Worm (Caenorhabditis elegans) whole organism, young adult: ENCODE results near the gene B0334.5.

Experiments used
- F23B12.7 ChIP-seq: sonication (generic microtip); optimal IDR thresholded peaks from 2 replicates; lab custom pipeline; 2017; ENCODE audit warnings: missing genetic modification characterization, mild to moderate bottlenecking, missing compliant biosample characterization, antibody characterized with exemption, moderate library complexity; ENCODE audit not compliant: insufficient read depth
- F49E8.2 ChIP-seq: sonication (generic microtip); optimal IDR thresholded peaks from 3 replicates; lab custom pipeline; 2017; ENCODE audit warnings: missing genetic modification characterization, mild to moderate bottlenecking, missing compliant biosample characterization, antibody characterized with exemption, moderate library complexity; ENCODE audit not compliant: insufficient read depth
- F55B11.4 ChIP-seq: sonication (generic microtip); optimal IDR thresholded peaks from 2 replicates; lab custom pipeline; 2016; ENCODE audit warnings: missing compliant biosample characterization, missing genetic modification characterization, borderline replicate concordance; ENCODE audit not compliant: insufficient read depth
- T07F8.4 ChIP-seq: sonication (generic microtip); optimal IDR thresholded peaks from 2 replicates; lab custom pipeline; 2016; ENCODE audit warnings: mild to moderate bottlenecking, missing genetic modification characterization, moderate library complexity, missing compliant biosample characterization
- Y53F4B.3 ChIP-seq: fragments of 200-800 bp; sonication (Bioruptor generic); IDR thresholded peaks from 2 replicates; pipeline ENCODE4 v1.3.6; 2022; ENCODE audit warnings: missing genetic modification reagents, missing genetic modification characterization, missing compliant biosample characterization
- ZK185.1 ChIP-seq: sonication (generic microtip); optimal IDR thresholded peaks from 2 replicates; lab custom pipeline; 2016; ENCODE audit warnings: mild to moderate bottlenecking, missing genetic modification characterization, missing compliant biosample characterization; ENCODE audit not compliant: poor library complexity, severe bottlenecking
- ama-1 ChIP-seq, 3 experiments: fragments of 150-350 bp in 1 of 3; sonication (generic microtip) in 2 of 3; optimal IDR thresholded peaks; 2 replicates each; lab custom pipeline; 2014 to 2018; ENCODE audit warnings: missing biosample characterization in 2 of 3, missing genetic modification characterization in 2 of 3, missing genetic modification reagents in 2 of 3
- athp-1 ChIP-seq: sonication (generic microtip); optimal IDR thresholded peaks from 2 replicates; lab custom pipeline; 2017; ENCODE audit warnings: mild to moderate bottlenecking, missing genetic modification characterization, missing compliant biosample characterization
- attf-5 ChIP-seq: fragments of 200-800 bp; sonication (Bioruptor generic); optimal IDR thresholded peaks from 2 replicates; lab custom pipeline; 2018; ENCODE audit warnings: mild to moderate bottlenecking, missing genetic modification characterization, missing compliant biosample characterization
- bed-2 ChIP-seq: fragments of 200-800 bp; sonication (Bioruptor generic); IDR thresholded peaks from 2 replicates; pipeline ENCODE4 v1.3.6; 2022; ENCODE audit warnings: missing genetic modification reagents, missing genetic modification characterization, missing compliant biosample characterization
- cebp-1 ChIP-seq, 2 experiments: fragments of 200-800 bp in 1 of 2; sonication (Bioruptor generic) in 1 of 2; sonication (generic microtip) in 1 of 2; IDR thresholded peaks in 1 of 2; optimal IDR thresholded peaks in 1 of 2; 2 replicates each; pipeline versions ENCODE4 v1.3.6 to Lab custom; 2017 to 2022; ENCODE audit warnings: missing compliant biosample characterization in 2 of 2, missing genetic modification characterization in 2 of 2, mild to moderate bottlenecking in 1 of 2, missing genetic modification reagents in 1 of 2, moderate library complexity in 1 of 2
- ceh-100 ChIP-seq: fragments of 200-800 bp; sonication (Bioruptor generic); IDR thresholded peaks from 2 replicates; pipeline ENCODE4 v1.3.6; 2022; ENCODE audit warnings: missing genetic modification reagents, missing genetic modification characterization, missing compliant biosample characterization
- ceh-58 ChIP-seq: fragments of 200-800 bp; sonication (Bioruptor generic); IDR thresholded peaks from 2 replicates; pipeline ENCODE4 v1.3.6; 2022; ENCODE audit warnings: missing genetic modification characterization, missing compliant biosample characterization
- chd-7 ChIP-seq: sonication (generic microtip); optimal IDR thresholded peaks from 2 replicates; lab custom pipeline; 2016; ENCODE audit warnings: mild to moderate bottlenecking, missing genetic modification characterization, moderate library complexity, missing compliant biosample characterization
- die-1 ChIP-seq: sonication (generic microtip); optimal IDR thresholded peaks from 2 replicates; lab custom pipeline; 2016; ENCODE audit warnings: missing genotype, mild to moderate bottlenecking, missing genetic modification characterization, missing compliant biosample characterization
- dox-1 ChIP-seq: fragments of 200-800 bp; sonication (Bioruptor generic); IDR thresholded peaks from 2 replicates; pipeline ENCODE4 v1.3.6; 2022; ENCODE audit warnings: missing genetic modification reagents, missing genetic modification characterization, missing compliant biosample characterization
- dpl-1 ChIP-seq: fragments of 150-350 bp; optimal IDR thresholded peaks from 2 replicates; lab custom pipeline; 2014; ENCODE audit warnings: missing biosample characterization, missing genetic modification reagents, missing genetic modification characterization
- ets-4 ChIP-seq: fragments of 200-800 bp; sonication (Bioruptor generic); optimal IDR thresholded peaks from 2 replicates; lab custom pipeline; 2018; ENCODE audit warnings: mild to moderate bottlenecking, missing genetic modification characterization, missing compliant biosample characterization
- gei-17 ChIP-seq: fragments of 200-800 bp; sonication (Bioruptor generic); optimal IDR thresholded peaks from 2 replicates; lab custom pipeline; 2018; ENCODE audit warnings: mild to moderate bottlenecking, missing genetic modification characterization, missing compliant biosample characterization
- hlh-26 ChIP-seq: fragments of 200-800 bp; sonication (Bioruptor generic); conservative IDR thresholded peaks from 2 replicates; pipeline ENCODE4 v1.3.6; 2022; ENCODE audit warnings: missing genetic modification reagents, missing genetic modification characterization, missing compliant biosample characterization
- let-607 ChIP-seq, 2 experiments: fragments of 200-800 bp in 1 of 2; sonication (Bioruptor generic) in 1 of 2; sonication (generic microtip) in 1 of 2; optimal IDR thresholded peaks; 2 replicates each; lab custom pipeline; 2016 to 2018; ENCODE audit warnings: mild to moderate bottlenecking in 2 of 2, missing compliant biosample characterization in 2 of 2, missing genetic modification characterization in 2 of 2, moderate library complexity in 2 of 2, missing genotype in 1 of 2
- lin-26 ChIP-seq: fragments of 200-800 bp; sonication (Bioruptor generic); IDR thresholded peaks from 2 replicates; pipeline ENCODE4 v1.3.6; 2022; ENCODE audit warnings: missing genetic modification reagents, missing genetic modification characterization, missing compliant biosample characterization
- lin-40 ChIP-seq: sonication (generic microtip); optimal IDR thresholded peaks from 2 replicates; lab custom pipeline; 2016; ENCODE audit warnings: missing genetic modification characterization, mild to moderate bottlenecking, missing compliant biosample characterization, missing genotype, missing genetic modification reagents
- lsl-1 ChIP-seq: fragments of 200-800 bp; sonication (Bioruptor generic); optimal IDR thresholded peaks from 2 replicates; lab custom pipeline; 2018; ENCODE audit warnings: mild to moderate bottlenecking, missing genetic modification characterization, moderate library complexity, missing compliant biosample characterization
- madf-6 ChIP-seq: fragments of 200-800 bp; sonication (Bioruptor generic); IDR thresholded peaks from 2 replicates; pipeline ENCODE4 v1.3.6; 2022; ENCODE audit warnings: missing genetic modification reagents, missing genetic modification characterization, missing compliant biosample characterization
- mel-28 ChIP-seq: sonication (generic microtip); optimal IDR thresholded peaks from 2 replicates; lab custom pipeline; 2016; ENCODE audit warnings: borderline replicate concordance, mild to moderate bottlenecking, missing genetic modification characterization, missing compliant biosample characterization
- mxl-1 ChIP-seq: sonication (generic microtip); optimal IDR thresholded peaks from 2 replicates; lab custom pipeline; 2016; ENCODE audit warnings: missing genetic modification characterization, missing compliant biosample characterization
- nfya-2 ChIP-seq: fragments of 200-800 bp; sonication (Bioruptor generic); IDR thresholded peaks from 2 replicates; pipeline ENCODE4 v1.3.6; 2022; ENCODE audit warnings: missing genetic modification reagents, missing genetic modification characterization, missing compliant biosample characterization
- nfyb-1 ChIP-seq: fragments of 200-800 bp; sonication (Bioruptor generic); IDR thresholded peaks from 2 replicates; pipeline ENCODE4 v1.3.6; 2022; ENCODE audit warnings: missing genetic modification reagents, missing genetic modification characterization, missing compliant biosample characterization
- nhr-179 ChIP-seq: sonication (generic microtip); optimal IDR thresholded peaks from 2 replicates; lab custom pipeline; 2016; ENCODE audit warnings: mild to moderate bottlenecking, missing genetic modification characterization, missing compliant biosample characterization
- nhr-27 ChIP-seq: fragments of 200-800 bp; sonication (Bioruptor generic); optimal IDR thresholded peaks from 2 replicates; lab custom pipeline; 2018; ENCODE audit warnings: mild to moderate bottlenecking, missing genetic modification characterization, moderate library complexity, missing compliant biosample characterization
- nhr-80 ChIP-seq: sonication (generic microtip); optimal IDR thresholded peaks from 2 replicates; lab custom pipeline; 2016; ENCODE audit warnings: missing genetic modification characterization, missing compliant biosample characterization
- rec-8 ChIP-seq, 2 experiments: sonication (generic microtip); optimal IDR thresholded peaks; 2 replicates each; lab custom pipeline; 2016; ENCODE audit warnings: mild to moderate bottlenecking in 2 of 2, missing genetic modification characterization in 2 of 2, missing genetic modification reagents in 2 of 2, missing genotype in 2 of 2, missing biosample characterization in 1 of 2, missing compliant biosample characterization in 1 of 2, moderate library complexity in 1 of 2
- sdz-38 ChIP-seq: sonication (generic microtip); optimal IDR thresholded peaks from 2 replicates; lab custom pipeline; 2016; ENCODE audit warnings: missing genotype, missing genetic modification characterization, missing compliant biosample characterization
- snpc-4 ChIP-seq, 5 experiments: fragments of 150-350 bp in 1 of 5; sonication (generic microtip) in 4 of 5; optimal IDR thresholded peaks; 2 replicates each; lab custom pipeline; 2014 to 2018; ENCODE audit warnings: missing genetic modification characterization in 5 of 5, missing biosample characterization in 3 of 5, antibody characterized with exemption in 2 of 5, mild to moderate bottlenecking in 2 of 5, missing compliant biosample characterization in 2 of 5, missing genotype in 2 of 5, moderate library complexity in 2 of 5, missing genetic modification reagents in 1 of 5
- somi-1 ChIP-seq: fragments of 200-800 bp; sonication (Bioruptor generic); optimal IDR thresholded peaks from 2 replicates; lab custom pipeline; 2018; ENCODE audit warnings: mild to moderate bottlenecking, missing genetic modification characterization, missing compliant biosample characterization
- tbp1 ChIP-seq: fragments of 200-800 bp; sonication (Bioruptor generic); optimal IDR thresholded peaks from 2 replicates; lab custom pipeline; 2018; ENCODE audit warnings: mild to moderate bottlenecking, missing genetic modification characterization, missing compliant biosample characterization
- unc-130 ChIP-seq: sonication (generic microtip); optimal IDR thresholded peaks from 2 replicates; lab custom pipeline; 2016; ENCODE audit warnings: missing genetic modification reagents, missing genetic modification characterization, missing compliant biosample characterization
- unc-62 ChIP-seq: fragments of 150-350 bp; optimal IDR thresholded peaks from 2 replicates; lab custom pipeline; 2014; ENCODE audit warnings: missing biosample characterization, missing genetic modification reagents, missing genetic modification characterization
- zim-3 ChIP-seq: sonication (generic microtip); optimal IDR thresholded peaks from 2 replicates; lab custom pipeline; 2017; ENCODE audit warnings: mild to moderate bottlenecking, missing genetic modification characterization, moderate library complexity, missing compliant biosample characterization
- ztf-18 ChIP-seq: sonication (generic microtip); optimal IDR thresholded peaks from 2 replicates; lab custom pipeline; 2016; ENCODE audit warnings: missing genotype, mild to moderate bottlenecking, missing genetic modification characterization, missing compliant biosample characterization
- ztf-22 ChIP-seq: fragments of 200-800 bp; sonication (Bioruptor generic); optimal IDR thresholded peaks from 2 replicates; lab custom pipeline; 2018; ENCODE audit warnings: mild to moderate bottlenecking, missing genetic modification characterization, moderate library complexity, missing compliant biosample characterization
- ztf-25 ChIP-seq: fragments of 200-800 bp; sonication (Bioruptor generic); IDR thresholded peaks from 2 replicates; pipeline ENCODE4 v1.3.6; 2022; ENCODE audit warnings: missing genetic modification reagents, missing genetic modification characterization, missing compliant biosample characterization
- ztf-26 ChIP-seq: sonication (generic microtip); optimal IDR thresholded peaks from 2 replicates; lab custom pipeline; 2017; ENCODE audit warnings: missing genetic modification characterization, missing compliant biosample characterization

The B0334.5 gene

ce11 chrII:11472542-11472941 lies 24.9 kb upstream of the B0334.5 start:
- TF ChIP-seq nhr-179: no peak
- TF ChIP-seq lin-40: peak; percentile 21
- no peak for TF ChIP-seq unc-130 (GFP tag; lab: Kevin White, UChicago)
- no peak for TF ChIP-seq mxl-1 (tag; lab: Kevin White, UChicago)
- peak; percentile 55 for TF ChIP-seq attf-5 (GFP tag; lab: Kevin White, UChicago)
- TF ChIP-seq cebp-1 (GFP tag; IDR thresholded peaks at IDR 0.05; lab: Robert Waterston, UW): peak; percentile 58; the same call in 1 of the 2 replicates
- TF ChIP-seq cebp-1 (tag; optimal IDR thresholded peaks at IDR 0.05; lab: Kevin White, UChicago): peak; percentile 80
- TF ChIP-seq nhr-80 (tag; lab: Kevin White, UChicago): peak; percentile 89
- TF ChIP-seq somi-1 (GFP tag; lab: Kevin White, UChicago): peak; percentile 19
- no peak for TF ChIP-seq let-607 (tag; optimal IDR thresholded peaks at IDR 0.05; lab: Kevin White, UChicago)
- no peak for TF ChIP-seq ceh-100 (GFP tag; lab: Robert Waterston, UW)
- TF ChIP-seq unc-62 (GFP tag; lab: Kevin White, UChicago): no peak
- TF ChIP-seq nfya-2 (GFP tag; lab: Robert Waterston, UW): no peak
- TF ChIP-seq nhr-27: no peak
- no peak for TF ChIP-seq athp-1 (tag; lab: Kevin White, UChicago)
- 0 out of 2 replicates have a peak, but pooled peaks have one; percentile 17 for TF ChIP-seq lin-26 (GFP tag; lab: Robert Waterston, UW)
- no peak for TF ChIP-seq snpc-4 (GFP tag; optimal IDR thresholded peaks at IDR 0.05; lab: Kevin White, UChicago)
- TF ChIP-seq snpc-4 (tag; optimal IDR thresholded peaks at IDR 0.05; lab: Kevin White, UChicago): peak in 2 of 4 experiments; percentile 43 to 50
- peak; percentile 31 for TF ChIP-seq ztf-26 (tag; lab: Kevin White, UChicago)
- 0 out of 2 replicates have a peak, but pooled peaks have one; percentile 50 for TF ChIP-seq nfyb-1 (GFP tag; lab: Robert Waterston, UW)
- peak; percentile 47 for TF ChIP-seq ztf-18 (tag; lab: Kevin White, UChicago)
- no peak for TF ChIP-seq ceh-58 (GFP tag; lab: Robert Waterston, UW)
- 0 out of 2 replicates have a peak, but pooled peaks have one; percentile 40 for TF ChIP-seq dox-1 (GFP tag; lab: Robert Waterston, UW)
- no peak for TF ChIP-seq bed-2 (GFP tag; lab: Robert Waterston, UW)

ce11 chrII:11473525-11474181 lies 23.8 kb upstream of the B0334.5 start, which contains the start of the genes metl-1 and W02B12.11:
Gene metl-1, minus strand, starts transcription at chrII:11473575.
Gene W02B12.11, plus strand, starts transcription at chrII:11473861.
- TF ChIP-seq chd-7 (peak; percentile 52), gei-17 (GFP tag; lab: Kevin White, UChicago) (peak; percentile 64), F49E8.2 (tag; lab: Kevin White, UChicago) (peak; percentile 12), die-1 (tag; lab: Kevin White, UChicago) (peak; percentile 33), madf-6 (GFP tag; lab: Robert Waterston, UW) (peak; percentile 91), hlh-26 (GFP tag; lab: Robert Waterston, UW) (no peak), ztf-22 (GFP tag; lab: Kevin White, UChicago) (no peak), dpl-1 (GFP tag; lab: Kevin White, UChicago) (peak; percentile 29), ZK185.1 (peak; percentile 69), tbp1 (GFP tag; lab: Kevin White, UChicago) (peak; percentile 68), sdz-38 (tag; lab: Kevin White, UChicago) (no peak), ceh-100 (GFP tag; lab: Robert Waterston, UW) (peak; percentile 76), Y53F4B.3 (GFP tag; lab: Robert Waterston, UW) (no peak), bed-2 (GFP tag; lab: Robert Waterston, UW) (no peak), zim-3 (tag; lab: Kevin White, UChicago) (no peak), ama-1 (optimal IDR thresholded peaks at IDR 0.05; lab: Kevin White, UChicago) (no peak), ama-1 (GFP tag; optimal IDR thresholded peaks at IDR 0.05; lab: Kevin White, UChicago) (no peak), T07F8.4 (tag; lab: Kevin White, UChicago) (no peak), F55B11.4 (no peak), F23B12.7 (peak; percentile 25), ztf-25 (GFP tag; lab: Robert Waterston, UW) (no peak), lsl-1 (peak; percentile 75), ets-4 (GFP tag; lab: Kevin White, UChicago) (no peak), mel-28 (no peak), rec-8 (tag; optimal IDR thresholded peaks at IDR 0.05; lab: Kevin White, UChicago) (peak in 1 of 2 experiments; percentile 28)
